Worm (Caenorhabditis elegans) whole organism, mixed stage, embryonic: ENCODE measurements around the gene Y46G5A.8.

ENCODE experiments used
- M03D4.4 ChIP-seq: sonication (generic microtip); optimal IDR thresholded peaks from 2 replicates; lab custom pipeline; 2017; ENCODE audit warnings: mild to moderate bottlenecking, missing genetic modification characterization, missing compliant biosample characterization
- bed-3 ChIP-seq: fragments of 200-800 bp; sonication (Bioruptor generic); optimal IDR thresholded peaks from 3 replicates; lab custom pipeline; 2018; ENCODE audit warnings: mild to moderate bottlenecking, missing genetic modification characterization, moderate library complexity, missing compliant biosample characterization
- blmp-1 ChIP-seq: fragments of 150-350 bp; optimal IDR thresholded peaks from 2 replicates; lab custom pipeline; 2014; ENCODE audit warnings: missing biosample characterization, missing genetic modification characterization
- ceh-39 ChIP-seq: fragments of 150-350 bp; optimal IDR thresholded peaks from 2 replicates; lab custom pipeline; 2014; ENCODE audit warnings: missing biosample characterization, missing genetic modification characterization
- ceh-43 ChIP-seq: fragments of 200-800 bp; sonication (Bioruptor generic); optimal IDR thresholded peaks from 2 replicates; lab custom pipeline; 2018; ENCODE audit warnings: mild to moderate bottlenecking, missing genetic modification characterization, moderate library complexity, missing compliant biosample characterization
- ceh-83 ChIP-seq: fragments of 200-800 bp; sonication (Bioruptor generic); optimal IDR thresholded peaks from 2 replicates; lab custom pipeline; 2018; ENCODE audit warnings: mild to moderate bottlenecking, missing genetic modification characterization, missing compliant biosample characterization
- ces-1 ChIP-seq: fragments of 150-350 bp; optimal IDR thresholded peaks from 2 replicates; lab custom pipeline; 2014; ENCODE audit warnings: missing biosample characterization, missing genetic modification reagents, missing genetic modification characterization
- cnd-1 ChIP-seq: fragments of 200-800 bp; sonication (Bioruptor generic); optimal IDR thresholded peaks from 2 replicates; lab custom pipeline; 2018; ENCODE audit warnings: mild to moderate bottlenecking, missing genetic modification characterization, missing compliant biosample characterization
- drap-1 ChIP-seq: fragments of 200-800 bp; sonication (Bioruptor generic); optimal IDR thresholded peaks from 3 replicates; lab custom pipeline; 2018; ENCODE audit warnings: mild to moderate bottlenecking, missing genetic modification characterization, missing compliant biosample characterization
- elt-1 ChIP-seq: sonication (generic microtip); optimal IDR thresholded peaks from 2 replicates; lab custom pipeline; 2017; ENCODE audit warnings: missing genetic modification characterization, mild to moderate bottlenecking, missing compliant biosample characterization, antibody characterized with exemption, moderate library complexity, borderline replicate concordance; ENCODE audit not compliant: insufficient read depth
- elt-3 ChIP-seq: fragments of 150-350 bp; optimal IDR thresholded peaks from 2 replicates; lab custom pipeline; 2014; ENCODE audit warnings: missing biosample characterization, missing genetic modification characterization
- flh-1 ChIP-seq: fragments of 200-800 bp; sonication (Bioruptor generic); optimal IDR thresholded peaks from 2 replicates; lab custom pipeline; 2018; ENCODE audit warnings: mild to moderate bottlenecking, missing genetic modification characterization, moderate library complexity, missing compliant biosample characterization
- ham-2 ChIP-seq: fragments of 200-800 bp; sonication (Bioruptor generic); optimal IDR thresholded peaks from 2 replicates; lab custom pipeline; 2018; ENCODE audit warnings: mild to moderate bottlenecking, missing genetic modification characterization, missing compliant biosample characterization
- hlh-1 ChIP-seq: fragments of 150-350 bp; optimal IDR thresholded peaks from 2 replicates; lab custom pipeline; 2014; ENCODE audit warnings: missing biosample characterization, missing genetic modification reagents, missing genetic modification characterization
- lin-13 ChIP-seq: fragments of 150-350 bp; optimal IDR thresholded peaks from 2 replicates; lab custom pipeline; 2014; ENCODE audit warnings: missing biosample characterization, missing genetic modification characterization
- lin-32 ChIP-seq: fragments of 200-800 bp; sonication (Bioruptor generic); optimal IDR thresholded peaks from 2 replicates; lab custom pipeline; 2018; ENCODE audit warnings: mild to moderate bottlenecking, missing genetic modification characterization, missing compliant biosample characterization
- lsy-2 ChIP-seq: fragments of 150-350 bp; optimal IDR thresholded peaks from 2 replicates; lab custom pipeline; 2014; ENCODE audit warnings: missing biosample characterization, missing genetic modification characterization
- mab-5 ChIP-seq: fragments of 150-350 bp; optimal IDR thresholded peaks from 2 replicates; lab custom pipeline; 2014; ENCODE audit warnings: missing biosample characterization, missing genetic modification characterization
- mep-1 ChIP-seq: fragments of 150-350 bp; optimal IDR thresholded peaks from 2 replicates; lab custom pipeline; 2017; ENCODE audit warnings: missing biosample characterization, missing genetic modification reagents, missing genetic modification characterization, inconsistent platforms
- mls-2 ChIP-seq: sonication (generic microtip); optimal IDR thresholded peaks from 2 replicates; lab custom pipeline; 2016; ENCODE audit warnings: mild to moderate bottlenecking, missing genetic modification characterization, moderate library complexity, missing compliant biosample characterization
- nhr-12 ChIP-seq: fragments of 150-350 bp; optimal IDR thresholded peaks from 2 replicates; lab custom pipeline; 2014; ENCODE audit warnings: missing biosample characterization, missing genetic modification characterization
- nhr-2 ChIP-seq: fragments of 150-350 bp; optimal IDR thresholded peaks from 2 replicates; lab custom pipeline; 2014; ENCODE audit warnings: missing biosample characterization, missing genetic modification characterization
- nhr-237 ChIP-seq: fragments of 150-350 bp; optimal IDR thresholded peaks from 2 replicates; lab custom pipeline; 2014; ENCODE audit warnings: missing biosample characterization, missing genetic modification characterization
- nhr-28 ChIP-seq: fragments of 150-350 bp; optimal IDR thresholded peaks from 2 replicates; lab custom pipeline; 2014; ENCODE audit warnings: missing biosample characterization, missing genetic modification characterization
- nhr-76 ChIP-seq: sonication (generic microtip); optimal IDR thresholded peaks from 2 replicates; lab custom pipeline; 2017; ENCODE audit warnings: missing biosample characterization, missing genetic modification characterization
- pha-4 ChIP-seq: fragments of 150-350 bp; optimal IDR thresholded peaks from 2 replicates; lab custom pipeline; 2018; ENCODE audit warnings: missing biosample characterization, missing genetic modification reagents, missing genetic modification characterization
- sem-2 ChIP-seq: fragments of 200-800 bp; sonication (Bioruptor generic); optimal IDR thresholded peaks from 2 replicates; lab custom pipeline; 2018; ENCODE audit warnings: mild to moderate bottlenecking, missing genetic modification characterization, missing compliant biosample characterization
- snpc-4 ChIP-seq: fragments of 150-350 bp; optimal IDR thresholded peaks from 2 replicates; lab custom pipeline; 2014; ENCODE audit warnings: missing biosample characterization, missing genetic modification characterization
- sptf-1 ChIP-seq: sonication (generic microtip); optimal IDR thresholded peaks from 2 replicates; lab custom pipeline; 2017; ENCODE audit warnings: mild to moderate bottlenecking, missing genetic modification characterization, moderate library complexity, missing compliant biosample characterization
- tbx-8 ChIP-seq: fragments of 200-800 bp; sonication (Bioruptor generic); optimal IDR thresholded peaks from 2 replicates; lab custom pipeline; 2018; ENCODE audit warnings: mild to moderate bottlenecking, missing genetic modification characterization, moderate library complexity, missing compliant biosample characterization
- unc-120 ChIP-seq: sonication (generic microtip); optimal IDR thresholded peaks from 2 replicates; lab custom pipeline; 2017; ENCODE audit warnings: missing genetic modification characterization, missing compliant biosample characterization; ENCODE audit not compliant: poor library complexity, severe bottlenecking
- unc-39 ChIP-seq: fragments of 150-350 bp; optimal IDR thresholded peaks from 2 replicates; lab custom pipeline; 2014; ENCODE audit warnings: missing biosample characterization, missing genetic modification characterization
- unc-62 ChIP-seq: fragments of 150-350 bp; optimal IDR thresholded peaks from 2 replicates; lab custom pipeline; 2014; ENCODE audit warnings: missing biosample characterization, missing genetic modification reagents, missing genetic modification characterization
- zip-8 ChIP-seq: fragments of 150-350 bp; optimal IDR thresholded peaks from 2 replicates; lab custom pipeline; 2014; ENCODE audit warnings: missing biosample characterization, missing genetic modification characterization
- ztf-11 ChIP-seq: fragments of 150-350 bp; optimal IDR thresholded peaks from 2 replicates; lab custom pipeline; 2014; ENCODE audit warnings: missing biosample characterization, missing genetic modification characterization

Y46G5A.8 gene

ce11 chrII:12795188-12795587, 39.0 kb downstream of the Y46G5A.8 start:
- TF ChIP-seq bed-3: no peak
- TF ChIP-seq ces-1 (GFP tag; lab: Kevin White, UChicago): no peak
- TF ChIP-seq tbx-8 (GFP tag; lab: Kevin White, UChicago): no peak
- TF ChIP-seq blmp-1 (tag; lab: Kevin White, UChicago): no peak
- no peak for TF ChIP-seq elt-3
- no peak for TF ChIP-seq drap-1 (GFP tag; lab: Kevin White, UChicago)
- no peak for TF ChIP-seq flh-1 (GFP tag; lab: Kevin White, UChicago)
- TF ChIP-seq sem-2: no peak
- TF ChIP-seq sptf-1 (tag; lab: Kevin White, UChicago): no peak
- no peak for TF ChIP-seq nhr-12 (tag; lab: Kevin White, UChicago)
- TF ChIP-seq M03D4.4: no peak
- TF ChIP-seq nhr-28 (tag; lab: Kevin White, UChicago): no peak
- no peak for TF ChIP-seq cnd-1 (tag; lab: Kevin White, UChicago)
- TF ChIP-seq elt-1: no peak
- no peak for TF ChIP-seq mep-1 (tag; lab: Kevin White, UChicago)
- TF ChIP-seq pha-4 (tag; lab: Kevin White, UChicago): no peak
- TF ChIP-seq ztf-11 (tag; lab: Kevin White, UChicago): no peak

ce11 chrII:12796040-12796502, 39.9 kb downstream of the Y46G5A.8 start, which contains the start of gene cpt-1:
Gene cpt-1 (minus strand): TSS chrII:12796452.
- TF ChIP-seq unc-120: no peak
- TF ChIP-seq ceh-43 (GFP tag; lab: Kevin White, UChicago): no peak
- no peak for TF ChIP-seq ces-1 (GFP tag; lab: Kevin White, UChicago)
- no peak for TF ChIP-seq mab-5 (tag; lab: Kevin White, UChicago)
- no peak for TF ChIP-seq lin-32 (GFP tag; lab: Kevin White, UChicago)
- TF ChIP-seq lin-13: no peak

- TF ChIP-seq unc-120 (no peak), ces-1 (GFP tag; lab: Kevin White, UChicago) (peak; percentile 35)
These were observed 41.2 kb downstream of the Y46G5A.8 start for ce11 chrII:12797211-12797794.

- no peak for TF ChIP-seq ceh-83 (GFP tag; lab: Kevin White, UChicago)
- TF ChIP-seq mab-5 (tag; lab: Kevin White, UChicago): no peak
- peak; percentile 72 for TF ChIP-seq elt-1
- TF ChIP-seq lin-13: no peak
- TF ChIP-seq zip-8: no peak
- TF ChIP-seq nhr-76: no peak
- peak; percentile 68 for TF ChIP-seq hlh-1 (tag; lab: Kevin White, UChicago)
- TF ChIP-seq lsy-2 (tag; lab: Kevin White, UChicago): no peak
- peak; percentile 59 for TF ChIP-seq elt-3
- no peak for TF ChIP-seq flh-1 (GFP tag; lab: Kevin White, UChicago)
- no peak for TF ChIP-seq nhr-28 (tag; lab: Kevin White, UChicago)
- no peak for TF ChIP-seq unc-39 (tag; lab: Kevin White, UChicago)
- no peak for TF ChIP-seq ces-1 (GFP tag; lab: Kevin White, UChicago)
- TF ChIP-seq sem-2: no peak
- TF ChIP-seq nhr-2: no peak
- no peak for TF ChIP-seq bed-3
- peak; percentile 75 for TF ChIP-seq ham-2
- no peak for TF ChIP-seq tbx-8 (GFP tag; lab: Kevin White, UChicago)
- TF ChIP-seq drap-1 (GFP tag; lab: Kevin White, UChicago): peak; percentile 5
- peak; percentile 75 for TF ChIP-seq unc-120
- TF ChIP-seq nhr-12 (tag; lab: Kevin White, UChicago): no peak
- no peak for TF ChIP-seq lin-32 (GFP tag; lab: Kevin White, UChicago)
- TF ChIP-seq snpc-4 (tag; lab: Kevin White, UChicago): no peak
- TF ChIP-seq unc-62: peak; percentile 31
- TF ChIP-seq ceh-43 (GFP tag; lab: Kevin White, UChicago): no peak
- TF ChIP-seq cnd-1 (tag; lab: Kevin White, UChicago): no peak
- TF ChIP-seq ztf-11 (tag; lab: Kevin White, UChicago): no peak
- TF ChIP-seq nhr-237 (tag; lab: Kevin White, UChicago): no peak
- peak; percentile 16 for TF ChIP-seq ceh-39
- no peak for TF ChIP-seq pha-4 (tag; lab: Kevin White, UChicago)
- peak; percentile 31 for TF ChIP-seq sptf-1 (tag; lab: Kevin White, UChicago)
- TF ChIP-seq mls-2 (tag; lab: Kevin White, UChicago): no peak
These were observed 42.7 kb downstream of the Y46G5A.8 start for ce11 chrII:12798814-12799213.
